Fruit fly (Drosophila melanogaster): ENCODE data around the gene Cpr62Bc.

Gene Cpr62Bc

dm6 chr3L:1880692-1881091 lies 38.8 kb upstream of the Cpr62Bc start:
- TF ChIP-seq Myc (optimal IDR thresholded peaks at IDR 0.05) (no peak), h (GFP tag; optimal IDR thresholded peaks at IDR 0.05) (peak; percentile 29), psq (GFP tag; optimal IDR thresholded peaks at IDR 0.05) (no peak), rgr (GFP tag; optimal IDR thresholded peaks at IDR 0.05) (no peak)

DNA sequence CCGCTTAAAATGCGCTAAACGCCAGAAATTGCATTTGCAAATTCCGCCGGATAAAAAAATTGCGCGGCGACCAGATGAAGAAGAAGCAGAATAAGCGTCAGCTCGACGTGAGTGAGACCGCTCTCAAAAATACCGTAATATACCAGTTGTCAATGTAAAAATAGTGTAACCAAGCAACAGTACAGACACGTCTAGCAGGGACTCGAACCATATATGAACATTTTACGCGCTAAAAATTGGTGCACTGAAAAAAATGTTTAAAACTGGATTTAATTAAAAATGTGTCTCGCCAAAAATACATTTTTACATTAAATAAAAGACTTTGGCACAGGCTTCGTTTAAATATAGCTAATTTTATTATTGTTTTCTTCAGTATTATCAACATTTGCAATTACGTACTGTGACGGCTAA lies 34.3 kb upstream of the Cpr62Bc start, which contains the start of gene dre4:
dre4 (minus strand) TSS at position 98 of the 411 bp plus-strand sequence.
- TF ChIP-seq Hr83 (GFP tag; optimal IDR thresholded peaks at IDR 0.05; ENCODE audit: poor library complexity, severe bottlenecking) (no peak), ey (GFP tag; optimal IDR thresholded peaks at IDR 0.05) (peak; percentile 43), HLH106 (tag; optimal IDR thresholded peaks at IDR 0.05) (peak; percentile 36), psq (GFP tag; optimal IDR thresholded peaks at IDR 0.05) (peak; percentile 37), dsf (GFP tag; optimal IDR thresholded peaks at IDR 0.05; ENCODE audit: borderline replicate concordance) (no peak), foxo (GFP tag; optimal IDR thresholded peaks at IDR 0.05) (peak in 1 of 2 experiments; percentile 66), Sp1 (GFP tag; optimal IDR thresholded peaks at IDR 0.05) (peak; percentile 35), Myc (optimal IDR thresholded peaks at IDR 0.05) (no peak), CG9705 (GFP tag; optimal IDR thresholded peaks at IDR 0.05) (no peak), Jra (GFP tag; optimal IDR thresholded peaks at IDR 0.05) (no peak), N (GFP tag; optimal IDR thresholded peaks at IDR 0.05) (no peak), Abd-B (GFP tag; optimal IDR thresholded peaks at IDR 0.05) (no peak), dl (GFP tag; optimal IDR thresholded peaks at IDR 0.05; ENCODE audit: insufficient read depth in 1 of 2, partially characterized antibody in 2 of 2) (no peak), dmrt93B (GFP tag; optimal IDR thresholded peaks at IDR 0.05) (peak; percentile 7), h (GFP tag; optimal IDR thresholded peaks at IDR 0.05) (peak; percentile 65), sv (GFP tag; optimal IDR thresholded peaks at IDR 0.05) (peak; percentile 61), brk (GFP tag; optimal IDR thresholded peaks at IDR 0.05) (no peak), CG32264 (GFP tag; optimal IDR thresholded peaks at IDR 0.05) (no peak), br (GFP tag; optimal IDR thresholded peaks at IDR 0.05) (peak; percentile 9), Dfd (GFP tag; optimal IDR thresholded peaks at IDR 0.05) (no peak), rgr (GFP tag; optimal IDR thresholded peaks at IDR 0.05) (peak; percentile 59), Dif (GFP tag; optimal IDR thresholded peaks at IDR 0.05; ENCODE audit: partially characterized antibody) (no peak), woc (GFP tag; optimal IDR thresholded peaks at IDR 0.05) (no peak), pan (optimal IDR thresholded peaks at IDR 0.05) (no peak), jim (GFP tag; optimal IDR thresholded peaks at IDR 0.05) (no peak), GATAd (GFP tag; optimal IDR thresholded peaks at IDR 0.05) (no peak), Hnf4 (GFP tag; optimal IDR thresholded peaks at IDR 0.05) (no peak), Mio (GFP tag; optimal IDR thresholded peaks at IDR 0.05) (no peak), Rel (GFP tag; optimal IDR thresholded peaks at IDR 0.05) (no peak), Rel (tag; optimal IDR thresholded peaks at IDR 0.05) (no peak), OdsH (GFP tag; optimal IDR thresholded peaks at IDR 0.05) (peak; percentile 61), Hr78 (GFP tag; optimal IDR thresholded peaks at IDR 0.05) (no peak), lola (GFP tag; optimal IDR thresholded peaks at IDR 0.05) (no peak), sage (GFP tag; optimal IDR thresholded peaks at IDR 0.05) (no peak), usp (GFP tag; optimal IDR thresholded peaks at IDR 0.05) (no peak), tai (GFP tag; optimal IDR thresholded peaks at IDR 0.05) (no peak), fru (GFP tag; optimal IDR thresholded peaks at IDR 0.05) (no peak), CrebA (GFP tag; optimal IDR thresholded peaks at IDR 0.05; ENCODE audit: borderline replicate concordance) (no peak), Vsx2 (GFP tag; optimal IDR thresholded peaks at IDR 0.05; ENCODE audit: partially characterized antibody) (no peak)

- no peak for TF ChIP-seq foxo (GFP tag; optimal IDR thresholded peaks at IDR 0.05)
- no peak for TF ChIP-seq N (GFP tag; optimal IDR thresholded peaks at IDR 0.05)
- TF ChIP-seq tai (GFP tag; optimal IDR thresholded peaks at IDR 0.05): no peak
- no peak for TF ChIP-seq Hr78 (GFP tag; optimal IDR thresholded peaks at IDR 0.05)
- TF ChIP-seq CrebA (GFP tag; optimal IDR thresholded peaks at IDR 0.05; ENCODE audit: borderline replicate concordance): no peak
- TF ChIP-seq Hr83 (GFP tag; optimal IDR thresholded peaks at IDR 0.05; ENCODE audit: poor library complexity, severe bottlenecking): no peak
- TF ChIP-seq Myc (optimal IDR thresholded peaks at IDR 0.05): no peak
- TF ChIP-seq dsf (GFP tag; optimal IDR thresholded peaks at IDR 0.05; ENCODE audit: borderline replicate concordance): no peak
- TF ChIP-seq Sp1 (GFP tag; optimal IDR thresholded peaks at IDR 0.05): no peak
- no peak for TF ChIP-seq Hnf4 (GFP tag; optimal IDR thresholded peaks at IDR 0.05)
- no peak for TF ChIP-seq CG32264 (GFP tag; optimal IDR thresholded peaks at IDR 0.05)
- TF ChIP-seq jim (GFP tag; optimal IDR thresholded peaks at IDR 0.05): no peak
- no peak for TF ChIP-seq Jra (GFP tag; optimal IDR thresholded peaks at IDR 0.05)
- TF ChIP-seq brk (GFP tag; optimal IDR thresholded peaks at IDR 0.05): no peak
- TF ChIP-seq psq (GFP tag; optimal IDR thresholded peaks at IDR 0.05): no peak
- no peak for TF ChIP-seq OdsH (GFP tag; optimal IDR thresholded peaks at IDR 0.05)
- TF ChIP-seq Dif (GFP tag; optimal IDR thresholded peaks at IDR 0.05; ENCODE audit: partially characterized antibody): no peak
These were observed 27.8 kb upstream of the Cpr62Bc start, which contains the start of gene CG13924 for dm6 chr3L:1869719-1870118. Gene CG13924 (plus strand): TSS chr3L:1870019.

All from whole organism, wandering third instar larva.